Worm (Caenorhabditis elegans) whole organism, L4/young adult: ENCODE results near the gene lgx-1.

Source experiments
- W03F9.2 ChIP-seq: fragments of 150-350 bp; optimal IDR thresholded peaks from 2 replicates; lab custom pipeline; 2014; ENCODE audit warnings: missing biosample characterization, missing genetic modification characterization
- dao-5 ChIP-seq: sonication (generic microtip); optimal IDR thresholded peaks from 2 replicates; lab custom pipeline; 2016; ENCODE audit warnings: missing genotype, missing genetic modification characterization, moderate library complexity, missing compliant biosample characterization
- him-1 ChIP-seq: sonication (generic microtip); optimal IDR thresholded peaks from 2 replicates; lab custom pipeline; 2016; ENCODE audit warnings: missing genotype, missing genetic modification reagents, missing genetic modification characterization, missing compliant biosample characterization

- TF ChIP-seq W03F9.2 (tag; lab: Kevin White, UChicago) = no peak
- TF ChIP-seq him-1 (tag; lab: Kevin White, UChicago) = no peak
- TF ChIP-seq dao-5 (tag; lab: Kevin White, UChicago) = no peak
Observed at ce11 chrX:5519567-5519966, 18.7 kb downstream of the lgx-1 start.
